Worm (Caenorhabditis elegans) whole organism, L2 larva: ENCODE results near the gene cog-1.

Experiments
- C34F6.9 ChIP-seq: fragments of 150-350 bp; optimal IDR thresholded peaks from 2 replicates; lab custom pipeline; 2014; ENCODE audit warnings: missing biosample characterization, missing genetic modification characterization
- F13H6.1 ChIP-seq: sonication (generic microtip); optimal IDR thresholded peaks from 2 replicates; lab custom pipeline; 2016; ENCODE audit warnings: missing genetic modification characterization, missing compliant biosample characterization
- R02D3.7 ChIP-seq: fragments of 150-350 bp; optimal IDR thresholded peaks from 2 replicates; lab custom pipeline; 2014; ENCODE audit warnings: missing biosample characterization, missing genetic modification characterization
- Y55F3AM.14 ChIP-seq: fragments of 200-800 bp; sonication (Bioruptor generic); optimal IDR thresholded peaks from 2 replicates; lab custom pipeline; 2018; ENCODE audit warnings: mild to moderate bottlenecking, missing genetic modification characterization, missing compliant biosample characterization
- ZK546.5 ChIP-seq: sonication (generic microtip); optimal IDR thresholded peaks from 2 replicates; lab custom pipeline; 2017; ENCODE audit warnings: missing biosample characterization, missing genetic modification characterization
- alr-1 ChIP-seq: fragments of 150-350 bp; optimal IDR thresholded peaks from 2 replicates; lab custom pipeline; 2014; ENCODE audit warnings: missing biosample characterization, missing genetic modification characterization
- aly-2 ChIP-seq: fragments of 150-350 bp; optimal IDR thresholded peaks from 2 replicates; lab custom pipeline; 2014; ENCODE audit warnings: missing biosample characterization, missing genetic modification characterization
- ama-1 ChIP-seq: fragments of 150-350 bp; optimal IDR thresholded peaks from 2 replicates; lab custom pipeline; 2018; ENCODE audit warnings: inconsistent platforms
- blmp-1 ChIP-seq: sonication (generic microtip); optimal IDR thresholded peaks from 2 replicates; lab custom pipeline; 2017; ENCODE audit warnings: missing genetic modification characterization, mild to moderate bottlenecking, missing compliant biosample characterization, antibody characterized with exemption, moderate library complexity; ENCODE audit not compliant: insufficient read depth
- ceh-82 ChIP-seq: fragments of 150-350 bp; optimal IDR thresholded peaks from 2 replicates; lab custom pipeline; 2014; ENCODE audit warnings: missing biosample characterization, missing genetic modification characterization
- crh-2 ChIP-seq: sonication (generic microtip); optimal IDR thresholded peaks from 2 replicates; lab custom pipeline; 2017; ENCODE audit warnings: missing biosample characterization, missing genetic modification characterization
- egl-27 ChIP-seq: sonication (generic microtip); optimal IDR thresholded peaks from 3 replicates; lab custom pipeline; 2017; ENCODE audit warnings: missing biosample characterization, missing genetic modification reagents, missing genetic modification characterization
- elt-1 ChIP-seq: fragments of 150-350 bp; optimal IDR thresholded peaks from 2 replicates; lab custom pipeline; 2014; ENCODE audit warnings: missing biosample characterization, missing genetic modification characterization
- elt-3 ChIP-seq: sonication (generic microtip); optimal IDR thresholded peaks from 2 replicates; lab custom pipeline; 2017; ENCODE audit warnings: missing biosample characterization, missing genetic modification characterization
- fos-1 ChIP-seq: fragments of 150-350 bp; optimal IDR thresholded peaks from 2 replicates; lab custom pipeline; 2014; ENCODE audit warnings: missing biosample characterization, missing genetic modification characterization
- gmeb-1 ChIP-seq: fragments of 150-350 bp; optimal IDR thresholded peaks from 2 replicates; lab custom pipeline; 2014; ENCODE audit warnings: missing biosample characterization, missing genetic modification characterization
- lin-11 ChIP-seq: fragments of 150-350 bp; sonication (generic microtip); optimal IDR thresholded peaks from 2 replicates; lab custom pipeline; 2014; ENCODE audit warnings: missing biosample characterization, missing genetic modification characterization, inconsistent platforms, mixed read lengths
- lin-39 ChIP-seq: fragments of 150-350 bp; optimal IDR thresholded peaks from 2 replicates; lab custom pipeline; 2014; ENCODE audit warnings: missing biosample characterization, missing genetic modification reagents, missing genetic modification characterization
- lsy-2 ChIP-seq, 2 experiments: fragments of 150-350 bp in 1 of 2; sonication (generic microtip) in 1 of 2; optimal IDR thresholded peaks; 2 replicates each; lab custom pipeline; 2014 to 2017; ENCODE audit warnings: missing biosample characterization in 2 of 2, missing genetic modification characterization in 2 of 2
- mbf-1 ChIP-seq: sonication (generic microtip); optimal IDR thresholded peaks from 2 replicates; lab custom pipeline; 2017; ENCODE audit warnings: missing biosample characterization, missing genetic modification characterization
- nhr-10 ChIP-seq: sonication (generic microtip); optimal IDR thresholded peaks from 2 replicates; lab custom pipeline; 2017; ENCODE audit warnings: missing biosample characterization, missing genetic modification characterization
- nhr-12 ChIP-seq: fragments of 150-350 bp; optimal IDR thresholded peaks from 2 replicates; lab custom pipeline; 2014; ENCODE audit warnings: missing biosample characterization, missing genetic modification characterization
- nhr-129 ChIP-seq: fragments of 150-350 bp; optimal IDR thresholded peaks from 2 replicates; lab custom pipeline; 2014; ENCODE audit warnings: missing biosample characterization, missing genetic modification characterization
- nhr-21 ChIP-seq: fragments of 150-350 bp; optimal IDR thresholded peaks from 2 replicates; lab custom pipeline; 2014; ENCODE audit warnings: missing biosample characterization, missing genetic modification characterization
- nhr-23 ChIP-seq: fragments of 150-350 bp; optimal IDR thresholded peaks from 2 replicates; lab custom pipeline; 2014; ENCODE audit warnings: missing biosample characterization, missing genetic modification reagents, missing genetic modification characterization
- nhr-6 ChIP-seq: fragments of 150-350 bp; optimal IDR thresholded peaks from 2 replicates; lab custom pipeline; 2014; ENCODE audit warnings: missing biosample characterization, missing genetic modification characterization
- sem-4 ChIP-seq: fragments of 150-350 bp; optimal IDR thresholded peaks from 2 replicates; lab custom pipeline; 2014; ENCODE audit warnings: missing biosample characterization, missing genetic modification reagents, missing genetic modification characterization
- skn-1 ChIP-seq: sonication (generic microtip); optimal IDR thresholded peaks from 2 replicates; lab custom pipeline; 2017; ENCODE audit warnings: missing biosample characterization, missing genetic modification characterization
- sma-3 ChIP-seq: sonication (generic microtip); optimal IDR thresholded peaks from 2 replicates; lab custom pipeline; 2016; ENCODE audit warnings: missing genetic modification reagents, missing genetic modification characterization, missing compliant biosample characterization
- sma-9 ChIP-seq, 2 experiments: fragments of 150-350 bp in 1 of 2; sonication (generic microtip) in 1 of 2; optimal IDR thresholded peaks; 2 replicates each; lab custom pipeline; 2014 to 2016; ENCODE audit warnings: missing genetic modification characterization in 2 of 2, mild to moderate bottlenecking in 1 of 2, missing biosample characterization in 1 of 2, missing compliant biosample characterization in 1 of 2, missing genetic modification reagents in 1 of 2, moderate library complexity in 1 of 2
- snpc-4 ChIP-seq: fragments of 150-350 bp; optimal IDR thresholded peaks from 2 replicates; lab custom pipeline; 2014; ENCODE audit warnings: missing biosample characterization, missing genetic modification characterization
- unc-39 ChIP-seq: fragments of 150-350 bp; optimal IDR thresholded peaks from 2 replicates; lab custom pipeline; 2014; ENCODE audit warnings: missing biosample characterization, missing genetic modification characterization
- unc-55 ChIP-seq: fragments of 150-350 bp; sonication (generic microtip); optimal IDR thresholded peaks from 3 replicates; lab custom pipeline; 2014; ENCODE audit warnings: missing biosample characterization, missing genetic modification reagents, missing genetic modification characterization
- unc-62 ChIP-seq: fragments of 150-350 bp; optimal IDR thresholded peaks from 2 replicates; lab custom pipeline; 2014; ENCODE audit warnings: missing biosample characterization, missing genetic modification reagents, missing genetic modification characterization
- ztf-1 ChIP-seq: fragments of 200-800 bp; sonication (Bioruptor generic); conservative IDR thresholded peaks from 2 replicates; pipeline ENCODE4 v1.3.6; 2022; ENCODE audit warnings: missing genetic modification characterization, missing compliant biosample characterization
- ztf-4 ChIP-seq: fragments of 150-350 bp; optimal IDR thresholded peaks from 2 replicates; lab custom pipeline; 2014; ENCODE audit warnings: missing biosample characterization, missing genetic modification characterization

Gene cog-1

DNA sequence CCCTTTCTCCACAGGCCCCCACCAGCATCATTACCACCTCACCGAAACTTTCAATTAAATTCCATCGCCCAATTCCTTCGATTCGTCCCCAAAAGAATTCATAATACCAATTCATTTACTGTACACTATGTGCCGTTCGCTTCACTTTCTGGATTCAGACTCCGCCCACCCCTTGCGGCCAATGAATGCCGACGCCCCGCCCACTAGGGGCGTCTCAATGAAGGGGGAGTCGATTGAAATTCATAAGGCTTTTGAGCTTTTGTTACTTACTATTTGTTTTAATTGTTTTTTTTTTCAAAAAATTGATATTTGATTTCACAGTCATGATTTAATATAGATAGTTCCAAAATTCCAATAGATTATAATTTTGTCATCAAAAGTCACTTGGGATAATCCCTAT is 5.8 kb upstream of the cog-1 start:
- TF ChIP-seq elt-3 (tag; lab: Kevin White, UChicago) (no peak), nhr-23 (tag; lab: Kevin White, UChicago) (no peak), sem-4 (tag; lab: Kevin White, UChicago) (no peak), nhr-12 (tag; lab: Kevin White, UChicago) (no peak), nhr-21 (tag; lab: Kevin White, UChicago) (no peak), gmeb-1 (tag; lab: Kevin White, UChicago) (no peak), nhr-10 (tag; lab: Kevin White, UChicago) (no peak), crh-2 (no peak), ztf-1 (no peak), ZK546.5 (no peak), fos-1 (tag; lab: Kevin White, UChicago) (no peak), skn-1 (no peak), ztf-4 (tag; lab: Kevin White, UChicago) (no peak), unc-62 (no peak), Y55F3AM.14 (GFP tag; lab: Kevin White, UChicago) (no peak), elt-1 (tag; lab: Kevin White, UChicago) (no peak), lsy-2 (tag; optimal IDR thresholded peaks at IDR 0.05; lab: Kevin White, UChicago) (no peak), aly-2 (tag; lab: Kevin White, UChicago) (no peak), C34F6.9 (tag; lab: Kevin White, UChicago) (no peak), mbf-1 (tag; lab: Kevin White, UChicago) (no peak)
- TF ChIP-seq, all 48 proteins: peak for 0

DNA sequence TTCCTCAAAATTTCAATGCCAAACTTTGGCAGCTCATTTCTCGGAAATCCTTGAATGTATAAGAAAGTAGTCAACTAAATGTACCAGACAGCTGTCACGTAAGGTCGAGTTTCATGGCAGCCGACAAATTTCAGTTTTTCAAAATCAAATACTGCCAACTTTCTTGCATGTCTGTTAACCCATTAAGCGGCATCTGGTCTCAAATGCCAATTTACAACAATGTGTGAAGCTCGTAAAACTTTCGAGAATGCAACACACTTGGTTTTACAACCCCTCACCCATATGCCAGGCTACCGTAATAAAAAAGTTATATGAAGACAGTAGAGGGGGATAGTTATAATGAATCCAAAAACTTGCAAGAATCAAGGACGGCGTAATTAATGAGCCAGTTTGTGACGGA is 1.3 kb downstream of the cog-1 start:
- TF ChIP-seq nhr-23 (tag; lab: Kevin White, UChicago): no peak
- TF ChIP-seq lsy-2 (tag; optimal IDR thresholded peaks at IDR 0.05; lab: Kevin White, UChicago): no peak
- no peak for TF ChIP-seq snpc-4 (tag; lab: Kevin White, UChicago)
- TF ChIP-seq alr-1 (tag; lab: Kevin White, UChicago): no peak
- no peak for TF ChIP-seq blmp-1 (tag; lab: Kevin White, UChicago)

DNA sequence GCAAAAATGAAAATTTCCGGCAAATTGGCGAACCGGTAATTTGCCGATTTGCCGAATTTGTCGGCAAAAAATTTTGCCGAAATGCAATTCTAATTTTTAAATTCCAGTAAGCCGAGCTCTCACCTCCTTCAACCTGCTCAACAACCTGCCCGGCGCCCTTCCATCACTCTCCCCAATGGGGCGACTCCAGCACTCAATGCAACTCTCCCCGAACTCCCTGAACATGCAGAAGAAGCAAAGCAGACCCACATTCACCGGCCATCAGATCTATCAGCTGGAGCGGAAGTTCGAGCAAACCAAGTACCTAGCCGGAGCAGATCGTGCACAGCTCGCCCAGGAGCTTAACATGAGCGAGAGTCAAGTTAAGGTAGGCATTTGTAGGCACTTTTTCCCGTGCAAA is 2.3 kb downstream of the cog-1 start:
- TF ChIP-seq ztf-1: no peak
- TF ChIP-seq ceh-82 (tag; lab: Kevin White, UChicago): no peak
- no peak for TF ChIP-seq unc-39 (tag; lab: Kevin White, UChicago)
- TF ChIP-seq nhr-10 (tag; lab: Kevin White, UChicago): no peak
- no peak for TF ChIP-seq unc-55
- no peak for TF ChIP-seq mbf-1 (tag; lab: Kevin White, UChicago)
- TF ChIP-seq F13H6.1 (tag; lab: Kevin White, UChicago): no peak
- no peak for TF ChIP-seq sma-3 (GFP tag; lab: Kevin White, UChicago)
- no peak for TF ChIP-seq elt-1 (tag; lab: Kevin White, UChicago)
- TF ChIP-seq unc-62: no peak
- no peak for TF ChIP-seq crh-2
- no peak for TF ChIP-seq C34F6.9 (tag; lab: Kevin White, UChicago)

DNA sequence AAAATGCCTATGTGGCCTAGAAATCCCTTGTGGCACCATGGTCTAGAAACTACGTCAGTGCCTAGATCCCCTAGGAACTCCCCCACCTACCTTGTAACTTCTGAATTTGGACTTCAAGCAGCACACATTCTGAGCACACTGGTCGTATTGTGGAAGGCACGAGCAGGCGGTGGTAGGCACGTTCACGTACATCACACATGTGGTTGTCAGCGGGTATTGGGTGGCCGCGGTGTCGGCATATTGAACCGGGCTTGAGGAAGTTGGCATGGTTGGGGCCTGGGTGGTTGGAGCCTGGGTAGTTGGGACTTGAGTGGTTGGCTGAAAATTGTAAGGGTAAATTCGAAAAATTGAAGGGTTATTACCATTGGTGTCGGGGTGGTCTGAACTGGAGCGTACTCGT is 5.4 kb downstream of the cog-1 start:
- no peak for TF ChIP-seq sma-3 (GFP tag; lab: Kevin White, UChicago)
- TF ChIP-seq, all 48 proteins: peak for 0

DNA sequence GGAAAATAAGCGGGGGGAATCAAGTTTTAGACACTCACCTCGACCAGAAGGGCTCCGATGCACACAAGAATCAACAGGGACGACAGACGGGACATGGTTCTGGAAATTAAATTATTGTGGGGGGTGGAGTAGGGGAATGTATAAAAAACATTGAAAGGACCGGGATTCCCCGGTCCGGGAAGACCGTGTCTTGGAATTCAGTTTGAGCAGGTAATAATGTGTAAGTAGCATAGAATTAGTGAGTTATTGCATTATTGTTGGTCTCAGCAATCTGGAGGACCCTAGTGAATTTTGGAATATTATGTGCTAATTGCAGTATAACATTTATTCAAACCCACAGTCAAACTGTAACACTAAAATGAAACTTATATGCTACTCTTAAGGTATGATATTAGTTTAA is 8.0 kb downstream of the cog-1 start, which contains the start of gene R03C1.1:
TSS of gene R03C1.1 (minus strand) at position 101 of the 400 bp plus-strand sequence.
- TF ChIP-seq ama-1 (lab: Kevin White, UChicago) (no peak), lin-39 (no peak), egl-27 (tag; lab: Kevin White, UChicago) (no peak), ztf-1 (no peak), R02D3.7 (tag; lab: Kevin White, UChicago) (no peak), blmp-1 (tag; lab: Kevin White, UChicago) (no peak), nhr-6 (no peak), nhr-129 (tag; lab: Kevin White, UChicago) (no peak), sma-9 (GFP tag; optimal IDR thresholded peaks at IDR 0.05; lab: Kevin White, UChicago) (no peak), sma-9 (tag; optimal IDR thresholded peaks at IDR 0.05; lab: Kevin White, UChicago) (no peak), lsy-2 (tag; optimal IDR thresholded peaks at IDR 0.05; lab: Kevin White, UChicago) (no peak), F13H6.1 (tag; lab: Kevin White, UChicago) (no peak), lin-11 (tag; lab: Kevin White, UChicago) (no peak), aly-2 (tag; lab: Kevin White, UChicago) (no peak)
